Worm (Caenorhabditis elegans) whole organism, L2 larva: ENCODE results near the gene taf-2.

Experiments used
- blmp-1 ChIP-seq: sonication (generic microtip); optimal IDR thresholded peaks from 2 replicates; lab custom pipeline; 2017; ENCODE audit warnings: missing genetic modification characterization, mild to moderate bottlenecking, missing compliant biosample characterization, antibody characterized with exemption, moderate library complexity; ENCODE audit not compliant: insufficient read depth
- egl-27 ChIP-seq: sonication (generic microtip); optimal IDR thresholded peaks from 3 replicates; lab custom pipeline; 2017; ENCODE audit warnings: missing biosample characterization, missing genetic modification reagents, missing genetic modification characterization
- nhr-10 ChIP-seq: sonication (generic microtip); optimal IDR thresholded peaks from 2 replicates; lab custom pipeline; 2017; ENCODE audit warnings: missing biosample characterization, missing genetic modification characterization
- peb-1 ChIP-seq: fragments of 150-350 bp; optimal IDR thresholded peaks from 2 replicates; lab custom pipeline; 2014; ENCODE audit warnings: missing biosample characterization, missing genetic modification characterization
- snpc-4 ChIP-seq: fragments of 150-350 bp; optimal IDR thresholded peaks from 2 replicates; lab custom pipeline; 2014; ENCODE audit warnings: missing biosample characterization, missing genetic modification characterization
- zag-1 ChIP-seq: fragments of 150-350 bp; optimal IDR thresholded peaks from 2 replicates; lab custom pipeline; 2014; ENCODE audit warnings: missing biosample characterization, missing genetic modification characterization

- TF ChIP-seq peb-1 (tag; lab: Kevin White, UChicago) (no peak), snpc-4 (tag; lab: Kevin White, UChicago) (no peak), egl-27 (no peak), zag-1 (tag; lab: Kevin White, UChicago) (no peak), nhr-10 (tag; lab: Kevin White, UChicago) (no peak), blmp-1 (no peak)
Observed at ce11 chrIV:3624597-3624996, 31.2 kb upstream of the taf-2 start, which contains the start of the genes cha-1 and unc-17.
